Fruit fly (Drosophila melanogaster) whole organism, pupa: Measurements from ENCODE around the gene Usp1.
A peak's percentile ranks its signal among the peaks of the same experiment; 100 is the strongest.

Experiments
- CG10348 ChIP-seq: fragments of 200-800 bp; sonication (Bioruptor generic); IDR thresholded peaks from 2 replicates; pipeline ENCODE4 v1.3.6; 2022; ENCODE audit warnings: missing biosample characterization, missing genetic modification characterization
- CG12605 ChIP-seq: fragments of 200-800 bp; sonication (Bioruptor generic); IDR thresholded peaks from 2 replicates; pipeline ENCODE4 v1.3.6; 2022; ENCODE audit warnings: missing biosample characterization, missing genetic modification characterization
- CG13204 ChIP-seq: fragments of 200-800 bp; sonication (Bioruptor generic); optimal IDR thresholded peaks from 2 replicates; lab custom pipeline; 2018; ENCODE audit warnings: missing biosample characterization, mild to moderate bottlenecking, missing genetic modification characterization, moderate library complexity
- CG14655 ChIP-seq: fragments of 200-800 bp; sonication (Bioruptor generic); optimal IDR thresholded peaks from 3 replicates; lab custom pipeline; 2017; ENCODE audit warnings: mild to moderate bottlenecking, missing biosample characterization, missing genetic modification reagents, missing genetic modification characterization
- CG15710 ChIP-seq: fragments of 200-800 bp; sonication (Bioruptor generic); optimal IDR thresholded peaks from 2 replicates; lab custom pipeline; 2018; ENCODE audit warnings: missing biosample characterization, mild to moderate bottlenecking, missing genetic modification characterization, moderate library complexity
- CG17806 ChIP-seq: fragments of 200-800 bp; sonication (Bioruptor generic); optimal IDR thresholded peaks from 2 replicates; lab custom pipeline; 2018; ENCODE audit warnings: missing biosample characterization, mild to moderate bottlenecking, missing genetic modification characterization, moderate library complexity
- CG32121 ChIP-seq: fragments of 200-800 bp; sonication (Bioruptor generic); IDR thresholded peaks from 2 replicates; pipeline ENCODE4 v1.3.6; 2022; ENCODE audit warnings: missing biosample characterization, missing genetic modification characterization
- CG34367 ChIP-seq: fragments of 200-800 bp; sonication (Bioruptor generic); optimal IDR thresholded peaks from 2 replicates; lab custom pipeline; 2018; ENCODE audit warnings: missing biosample characterization, mild to moderate bottlenecking, missing genetic modification characterization
- CG4496 ChIP-seq: fragments of 200-800 bp; sonication (Bioruptor generic); IDR thresholded peaks from 3 replicates; pipeline ENCODE4 v1.3.6; 2022; ENCODE audit warnings: missing biosample characterization, missing genetic modification characterization
- CG8159 ChIP-seq: fragments of 200-800 bp; sonication (Bioruptor generic); optimal IDR thresholded peaks from 3 replicates; lab custom pipeline; 2018; ENCODE audit warnings: missing biosample characterization, mild to moderate bottlenecking, missing genetic modification characterization, moderate library complexity
- CG8301 ChIP-seq: fragments of 200-800 bp; sonication (Bioruptor generic); optimal IDR thresholded peaks from 2 replicates; lab custom pipeline; 2018; ENCODE audit warnings: missing biosample characterization, mild to moderate bottlenecking, missing genetic modification characterization
- CG9948 ChIP-seq: fragments of 200-800 bp; sonication (Bioruptor generic); optimal IDR thresholded peaks from 2 replicates; lab custom pipeline; 2018; ENCODE audit warnings: missing biosample characterization, mild to moderate bottlenecking, missing genetic modification characterization, moderate library complexity
- D1 ChIP-seq: fragments of 200-800 bp; sonication (Bioruptor generic); optimal IDR thresholded peaks from 2 replicates; lab custom pipeline; 2018; ENCODE audit warnings: missing biosample characterization, mild to moderate bottlenecking, missing genetic modification characterization, moderate library complexity
- EcR ChIP-seq: fragments of 200-800 bp; sonication (Bioruptor generic); optimal IDR thresholded peaks from 3 replicates; lab custom pipeline; 2019; ENCODE audit warnings: missing biosample characterization, missing genetic modification characterization, mild to moderate bottlenecking, moderate library complexity, missing genetic modification reagents
- Ets98B ChIP-seq: fragments of 200-800 bp; sonication (Bioruptor generic); IDR thresholded peaks from 2 replicates; pipeline ENCODE4 v1.3.6; 2022; ENCODE audit warnings: missing biosample characterization, missing genetic modification characterization
- Pif1A ChIP-seq: fragments of 200-800 bp; sonication (Bioruptor generic); optimal IDR thresholded peaks from 3 replicates; lab custom pipeline; 2016; ENCODE audit warnings: missing biosample characterization, missing genetic modification characterization
- Pif1B ChIP-seq: fragments of 200-800 bp; sonication (Bioruptor generic); optimal IDR thresholded peaks from 3 replicates; lab custom pipeline; 2016; ENCODE audit warnings: missing biosample characterization, missing genetic modification characterization
- Snoo ChIP-seq: fragments of 200-800 bp; sonication (Bioruptor generic); optimal IDR thresholded peaks from 3 replicates; lab custom pipeline; 2017; ENCODE audit warnings: missing biosample characterization, mild to moderate bottlenecking, missing genetic modification characterization, inconsistent platforms
- fd96Ca ChIP-seq: fragments of 200-800 bp; sonication (Bioruptor generic); IDR thresholded peaks from 3 replicates; pipeline ENCODE4 v1.3.6; 2022; ENCODE audit warnings: missing biosample characterization, missing genetic modification characterization
- gl ChIP-seq: fragments of 200-800 bp; sonication (Bioruptor generic); optimal IDR thresholded peaks from 2 replicates; lab custom pipeline; 2018; ENCODE audit warnings: missing biosample characterization, mild to moderate bottlenecking, missing genetic modification characterization
- rn ChIP-seq: fragments of 200-800 bp; sonication (Bioruptor generic); IDR thresholded peaks from 2 replicates; pipeline ENCODE4 v1.3.6; 2022; ENCODE audit warnings: missing biosample characterization, missing genetic modification characterization

The Usp1 gene

DNA sequence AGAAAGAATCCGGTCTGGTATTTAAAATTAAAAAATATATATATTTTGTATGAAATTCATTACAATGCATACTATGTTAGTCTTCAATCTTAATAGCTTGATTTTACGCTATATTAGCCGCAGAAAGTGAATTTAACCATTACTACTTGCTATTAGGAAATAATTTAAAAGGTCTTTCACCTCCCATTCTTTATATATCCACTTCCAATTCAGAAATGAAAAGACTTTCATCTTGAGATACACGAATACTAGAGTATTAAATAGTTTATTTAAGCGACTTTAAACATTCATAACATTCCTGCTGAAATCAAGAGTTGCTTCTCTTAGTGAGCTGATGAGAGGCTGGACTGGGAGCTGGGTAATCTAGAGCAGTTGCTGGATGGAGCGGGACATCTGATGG is 15.8 kb downstream of the Usp1 start, which contains the start of gene CG31445:
TSS of gene CG31445 (minus strand) at position 101 of the 400 bp plus-strand sequence.
- no peak for TF ChIP-seq CG8301 (tag; lab: Kevin White, UChicago)
- TF ChIP-seq EcR (GFP tag; lab: Kevin White, UChicago) = no peak
- TF ChIP-seq CG17806 = no peak
- TF ChIP-seq Ets98B = no peak
- TF ChIP-seq gl (tag; lab: Kevin White, UChicago) = no peak
- no peak for TF ChIP-seq CG15710
- TF ChIP-seq CG10348 (GFP tag; lab: Robert Waterston, UW) = no peak
- no peak for TF ChIP-seq CG12605 (GFP tag; lab: Robert Waterston, UW)
- TF ChIP-seq CG13204 (GFP tag; lab: Kevin White, UChicago) = no peak
- TF ChIP-seq CG32121 (GFP tag; lab: Robert Waterston, UW) = no peak
- no peak for TF ChIP-seq rn (GFP tag; lab: Robert Waterston, UW)

DNA sequence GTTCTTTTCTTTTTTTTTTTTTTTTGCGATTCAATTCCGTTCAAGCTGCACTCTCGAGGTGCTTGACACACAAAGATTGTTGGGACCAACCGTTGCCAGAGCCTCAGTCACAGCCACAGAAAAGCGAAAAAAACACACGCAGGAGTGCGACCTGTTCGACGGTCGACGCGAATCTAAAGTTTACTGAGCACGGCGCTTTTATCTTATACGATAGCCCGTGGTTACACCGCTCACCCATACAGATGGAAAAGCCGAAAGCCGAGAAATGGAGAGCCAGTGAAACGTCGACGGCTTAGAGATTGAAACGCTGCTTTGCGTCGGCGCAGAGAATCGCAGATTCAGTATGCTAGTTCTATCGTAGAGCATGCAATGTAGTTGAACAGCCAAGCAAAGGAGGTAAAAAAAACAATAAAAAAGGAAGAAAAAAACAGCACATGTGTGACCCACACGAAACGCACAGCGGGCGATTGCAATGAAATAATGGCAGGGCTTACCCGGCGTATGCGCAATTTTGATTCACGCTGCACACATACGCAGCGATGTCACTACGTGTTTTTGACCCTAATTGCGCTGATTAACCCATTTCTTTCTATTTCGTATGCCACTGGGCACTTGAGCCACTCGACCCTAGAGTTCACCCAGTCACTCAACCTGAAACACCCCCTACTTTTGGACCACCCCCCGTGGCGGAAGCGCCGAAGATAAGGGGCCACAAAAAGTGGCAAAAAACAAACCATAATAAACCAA is 21.5 kb downstream of the Usp1 start, which contains the start of gene SP1029:
TSS of gene SP1029 (minus strand) at position 180 of the 747 bp plus-strand sequence.
- TF ChIP-seq CG32121 (GFP tag; lab: Robert Waterston, UW) (no peak), EcR (GFP tag; lab: Kevin White, UChicago) (peak; percentile 68), CG8159 (tag; lab: Kevin White, UChicago) (no peak), CG4496 (GFP tag; lab: Robert Waterston, UW) (peak; percentile 63), CG12605 (GFP tag; lab: Robert Waterston, UW) (peak; percentile 64; the same call in 1 of the 2 replicates), CG15710 (no peak), CG13204 (GFP tag; lab: Kevin White, UChicago) (no peak), Ets98B (peak; percentile 38; the same call in 1 of the 2 replicates), CG34367 (tag; lab: Kevin White, UChicago) (no peak), CG8301 (tag; lab: Kevin White, UChicago) (peak; percentile 4), CG10348 (GFP tag; lab: Robert Waterston, UW) (no peak), CG14655 (peak; percentile 32), fd96Ca (peak; percentile 38; the same call in 2 of the 3 replicates)

DNA sequence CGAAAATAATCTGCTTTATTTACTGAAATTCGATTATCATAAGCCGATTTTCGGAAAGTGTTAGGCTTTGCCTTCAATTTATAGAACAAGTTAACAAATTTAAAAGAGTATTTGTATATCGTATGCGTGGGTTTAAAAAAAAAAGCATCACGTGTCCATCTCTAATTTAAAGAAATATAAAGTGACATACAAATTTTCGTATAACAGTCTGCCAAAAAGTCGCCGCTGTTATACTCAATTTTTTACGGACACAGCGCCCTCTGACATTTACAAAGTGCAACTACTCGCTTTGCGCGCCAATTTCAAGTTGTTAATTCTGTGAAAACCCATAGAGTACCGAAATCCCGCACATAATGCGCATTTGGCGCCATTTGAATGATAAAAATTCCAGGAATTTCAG is 22.5 kb downstream of the Usp1 start:
- TF ChIP-seq D1 (no peak), CG8159 (tag; lab: Kevin White, UChicago) (peak; percentile 4), CG9948 (no peak), CG14655 (peak; percentile 7), CG13204 (GFP tag; lab: Kevin White, UChicago) (no peak), CG34367 (tag; lab: Kevin White, UChicago) (no peak), fd96Ca (no peak)

DNA sequence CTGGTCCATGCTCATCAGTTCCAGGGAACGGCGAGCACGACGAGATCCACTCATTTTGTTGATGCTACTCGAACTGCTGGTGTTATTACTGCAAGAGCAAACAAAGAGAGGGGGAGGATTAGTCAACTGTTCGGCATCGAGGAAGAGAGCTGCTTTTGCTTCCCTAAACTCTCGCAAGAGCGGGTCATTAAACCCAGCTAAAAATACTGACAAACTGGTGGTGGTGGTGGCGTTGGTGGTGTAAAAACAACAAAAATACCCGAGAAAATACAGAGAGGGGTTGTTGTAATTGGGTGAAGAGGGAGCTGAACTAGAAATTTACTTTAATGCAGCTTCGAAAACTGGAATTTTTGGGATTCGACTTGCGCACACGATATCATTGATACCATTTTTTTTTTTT is 24.9 kb downstream of the Usp1 start:
- no peak for TF ChIP-seq CG32121 (GFP tag; lab: Robert Waterston, UW)
- peak; percentile 47 for TF ChIP-seq EcR (GFP tag; lab: Kevin White, UChicago)
- TF ChIP-seq Pif1B (GFP tag; lab: Kevin White, UChicago) = no peak
- TF ChIP-seq, all 21 proteins: peak for 1

DNA sequence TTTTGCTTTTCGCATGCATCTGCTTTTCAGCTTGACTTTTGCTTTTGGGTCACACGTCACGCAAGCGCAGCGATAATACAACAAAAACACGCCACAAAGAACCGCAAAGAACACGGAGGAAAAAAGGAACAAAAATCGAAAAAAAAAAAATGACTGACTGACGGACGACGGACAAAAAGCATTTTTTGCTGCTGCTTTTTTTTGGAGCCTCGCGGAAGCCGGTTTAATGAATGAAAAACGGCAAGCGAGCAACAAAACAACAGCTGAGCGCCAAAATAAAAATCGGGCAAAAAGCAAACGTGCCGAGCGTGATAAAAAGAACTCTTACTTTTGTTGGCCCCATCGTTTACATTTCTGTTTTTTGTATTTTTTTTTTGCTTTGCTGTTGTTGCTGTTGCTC is 25.4 kb downstream of the Usp1 start:
- TF ChIP-seq EcR (GFP tag; lab: Kevin White, UChicago) = peak; percentile 58
- peak; percentile 66 for TF ChIP-seq D1
- no peak for TF ChIP-seq CG32121 (GFP tag; lab: Robert Waterston, UW)
- TF ChIP-seq CG10348 (GFP tag; lab: Robert Waterston, UW) = no peak
- 0 out of 2 replicates have a peak, but pooled peaks have one; percentile 16 for TF ChIP-seq rn (GFP tag; lab: Robert Waterston, UW)
- TF ChIP-seq fd96Ca = peak; percentile 49; the same call in 1 of the 3 replicates
- TF ChIP-seq CG14655 = peak; percentile 7
- peak; percentile 73 for TF ChIP-seq CG4496 (GFP tag; lab: Robert Waterston, UW)
- peak; percentile 61 for TF ChIP-seq CG12605 (GFP tag; lab: Robert Waterston, UW)
- TF ChIP-seq CG17806 = peak; percentile 81
- peak; percentile 72 for TF ChIP-seq Pif1B (GFP tag; lab: Kevin White, UChicago)
- TF ChIP-seq CG13204 (GFP tag; lab: Kevin White, UChicago) = peak; percentile 93
- TF ChIP-seq CG15710 = peak; percentile 91
- TF ChIP-seq CG8159 (tag; lab: Kevin White, UChicago) = peak; percentile 90
- TF ChIP-seq CG8301 (tag; lab: Kevin White, UChicago) = peak; percentile 19
- peak; percentile 73 for TF ChIP-seq CG9948
- TF ChIP-seq gl (tag; lab: Kevin White, UChicago) = peak; percentile 98
- no peak for TF ChIP-seq Ets98B
- TF ChIP-seq Snoo = peak; percentile 85
- TF ChIP-seq Pif1A (GFP tag; lab: Kevin White, UChicago) = peak; percentile 76
- TF ChIP-seq CG34367 (tag; lab: Kevin White, UChicago) = peak; percentile 85
- TF ChIP-seq, all 21 proteins: peak for 18

DNA sequence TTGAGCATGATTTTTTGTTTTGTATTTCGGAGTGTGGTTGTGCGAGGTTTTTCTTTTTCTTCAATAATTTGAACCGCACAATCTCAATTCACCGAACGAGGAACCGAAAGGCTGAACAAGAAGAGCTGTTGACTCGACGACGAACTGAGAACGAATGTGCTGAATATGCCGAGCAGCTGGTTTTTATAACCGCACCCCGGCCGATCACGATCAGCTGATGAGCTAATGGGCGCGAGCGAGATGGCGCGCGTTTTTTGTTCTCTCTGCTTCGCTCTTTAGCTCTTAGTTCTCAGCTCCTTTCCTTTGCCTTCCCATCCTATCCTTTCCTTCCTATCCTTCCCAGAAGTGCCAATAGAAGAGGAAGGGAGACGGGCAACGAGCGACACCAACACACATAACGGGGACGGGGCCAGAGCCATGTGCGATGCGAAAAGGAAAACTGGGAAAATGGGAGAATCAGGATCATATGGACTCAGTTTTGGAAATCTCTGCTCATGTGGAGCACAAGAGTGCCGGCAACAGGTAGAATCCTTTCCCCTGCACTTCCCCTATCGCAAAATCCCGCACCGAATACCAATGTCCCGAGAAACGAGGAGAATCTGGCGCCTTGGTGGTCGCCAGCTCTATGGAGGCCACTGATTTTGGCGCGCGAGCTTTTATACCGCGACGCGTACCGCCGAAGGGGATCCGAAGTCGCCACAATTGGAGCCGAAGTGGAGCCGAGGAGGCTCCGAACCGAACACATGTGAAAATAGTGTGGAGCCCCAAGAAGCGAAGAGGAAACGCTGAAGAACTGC is 26.4 kb downstream of the Usp1 start, which contains the start of gene stg:
TSS of gene stg (minus strand) at position 635 of the 797 bp plus-strand sequence.
- no peak for TF ChIP-seq rn (GFP tag; lab: Robert Waterston, UW)
- TF ChIP-seq CG12605 (GFP tag; lab: Robert Waterston, UW) = 0 out of 2 replicates have a peak, but pooled peaks have one; percentile 7
- TF ChIP-seq Snoo = no peak
- TF ChIP-seq CG13204 (GFP tag; lab: Kevin White, UChicago) = no peak
- TF ChIP-seq Pif1B (GFP tag; lab: Kevin White, UChicago) = no peak
- no peak for TF ChIP-seq CG14655
- no peak for TF ChIP-seq D1
- peak; percentile 35; the same call in 2 of the 3 replicates for TF ChIP-seq CG4496 (GFP tag; lab: Robert Waterston, UW)
- peak; percentile 8; the same call in 1 of the 2 replicates for TF ChIP-seq CG32121 (GFP tag; lab: Robert Waterston, UW)
- no peak for TF ChIP-seq CG8301 (tag; lab: Kevin White, UChicago)
